Fruit fly (Drosophila melanogaster) whole organism, pupa: ENCODE measurements around the gene tst.

ENCODE experiments used
- CG12605 ChIP-seq: fragments of 200-800 bp; sonication (Bioruptor generic); IDR thresholded peaks from 2 replicates; pipeline ENCODE4 v1.3.6; 2022; ENCODE audit warnings: missing biosample characterization, missing genetic modification characterization
- CG9948 ChIP-seq: fragments of 200-800 bp; sonication (Bioruptor generic); optimal IDR thresholded peaks from 2 replicates; lab custom pipeline; 2018; ENCODE audit warnings: missing biosample characterization, mild to moderate bottlenecking, missing genetic modification characterization, moderate library complexity
- Ets98B ChIP-seq: fragments of 200-800 bp; sonication (Bioruptor generic); IDR thresholded peaks from 2 replicates; pipeline ENCODE4 v1.3.6; 2022; ENCODE audit warnings: missing biosample characterization, missing genetic modification characterization

DNA sequence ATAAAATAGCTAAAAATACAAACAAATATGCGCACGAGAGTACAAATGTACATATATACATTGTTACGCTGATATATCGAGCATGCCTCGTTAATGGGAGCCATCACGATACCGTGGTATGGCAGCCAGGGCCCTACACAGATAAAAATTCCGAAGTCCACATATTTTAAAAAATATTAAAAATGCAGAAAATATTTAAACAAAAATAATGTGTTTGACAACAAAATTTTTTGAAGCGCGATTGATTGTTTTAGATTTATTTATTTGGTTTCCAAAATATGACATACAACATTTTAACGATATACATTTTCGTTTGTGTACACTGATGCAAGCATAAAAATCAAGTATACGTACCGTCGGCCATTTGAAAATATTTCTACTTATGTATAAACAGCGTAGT is 45.9 kb downstream of the tst start:
- TF ChIP-seq CG9948 (tag; lab: Kevin White, UChicago) (peak; percentile 63), CG12605 (GFP tag; lab: Robert Waterston, UW) (peak; percentile 67), Ets98B (GFP tag; lab: Robert Waterston, UW) (peak; percentile 75)
